Worm (Caenorhabditis elegans) whole organism, L4/young adult: Measurements from ENCODE around the gene lips-1.

Source experiments
- W03F9.2 ChIP-seq: fragments of 150-350 bp; optimal IDR thresholded peaks from 2 replicates; lab custom pipeline; 2014; ENCODE audit warnings: missing biosample characterization, missing genetic modification characterization
- dao-5 ChIP-seq: sonication (generic microtip); optimal IDR thresholded peaks from 2 replicates; lab custom pipeline; 2016; ENCODE audit warnings: missing genotype, missing genetic modification characterization, moderate library complexity, missing compliant biosample characterization

DNA sequence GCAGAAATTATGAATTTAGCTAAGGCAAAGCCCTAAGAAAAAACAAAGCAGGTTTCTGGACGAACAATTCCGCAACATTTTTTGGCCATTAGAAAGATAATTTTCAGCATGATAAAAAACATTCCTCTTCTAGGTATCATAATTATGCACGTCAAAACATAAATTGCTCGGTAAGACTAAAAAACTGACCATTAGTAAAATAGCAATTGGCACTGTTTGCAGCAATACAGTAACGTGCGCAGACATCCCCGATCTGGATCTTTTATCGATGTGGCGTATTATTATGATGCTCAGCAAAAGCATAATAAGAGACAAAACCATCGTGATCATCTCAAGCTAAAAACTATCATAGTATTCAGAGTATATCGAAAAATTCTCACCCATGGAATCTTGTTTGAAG is 16.2 kb upstream of the lips-1 start:
- TF ChIP-seq W03F9.2 (no peak), dao-5 (tag; lab: Kevin White, UChicago) (no peak)
